Fruit fly (Drosophila melanogaster): Measurements from ENCODE around the gene CheA75a.

The CheA75a gene

dm6 chr3L:18251788-18252187 is at the start of gene CheA75a:
CheA75a (plus strand) TSS chr3L:18252088.
- no peak for TF ChIP-seq Pif1A (GFP tag; optimal IDR thresholded peaks at IDR 0.05)

dm6 chr3L:18203949-18204348 is 47.9 kb upstream of the CheA75a start:
- TF ChIP-seq Pif1B (GFP tag; optimal IDR thresholded peaks at IDR 0.05) (no peak), D1 (tag; optimal IDR thresholded peaks at IDR 0.05) (peak; percentile 50), CG34367 (tag; optimal IDR thresholded peaks at IDR 0.05) (peak; percentile 15), CG13204 (GFP tag; optimal IDR thresholded peaks at IDR 0.05) (no peak), CG17806 (tag; optimal IDR thresholded peaks at IDR 0.05) (peak; percentile 62), CG8159 (tag; optimal IDR thresholded peaks at IDR 0.05) (peak; percentile 70), CG14655 (GFP tag; optimal IDR thresholded peaks at IDR 0.05) (peak; percentile 13), CG9948 (tag; optimal IDR thresholded peaks at IDR 0.05) (peak; percentile 61), CG15710 (tag; optimal IDR thresholded peaks at IDR 0.05) (peak; percentile 50), EcR (GFP tag; optimal IDR thresholded peaks at IDR 0.05) (no peak)

dm6 chr3L:18204366-18204765 is 47.5 kb upstream of the CheA75a start:
- TF ChIP-seq CG9948 (tag; optimal IDR thresholded peaks at IDR 0.05) (no peak), EcR (GFP tag; optimal IDR thresholded peaks at IDR 0.05) (peak; percentile 1), CG10348 (GFP tag; IDR thresholded peaks at IDR 0.05) (no peak)

dm6 chr3L:18205516-18205915 is 46.4 kb upstream of the CheA75a start:
- TF ChIP-seq CG8301 (tag; optimal IDR thresholded peaks at IDR 0.05) (no peak), CG34367 (tag; optimal IDR thresholded peaks at IDR 0.05) (no peak), CG10348 (GFP tag; IDR thresholded peaks at IDR 0.05) (no peak), Ets98B (GFP tag; IDR thresholded peaks at IDR 0.05) (no peak), CG32121 (GFP tag; IDR thresholded peaks at IDR 0.05) (no peak), CG4496 (GFP tag; IDR thresholded peaks at IDR 0.05) (no peak), Pif1A (GFP tag; optimal IDR thresholded peaks at IDR 0.05) (no peak), CG9948 (tag; optimal IDR thresholded peaks at IDR 0.05) (no peak), EcR (GFP tag; optimal IDR thresholded peaks at IDR 0.05) (no peak)

dm6 chr3L:18212237-18212653 is 39.6 kb upstream of the CheA75a start:
- TF ChIP-seq CG9948 (tag; optimal IDR thresholded peaks at IDR 0.05) = peak; percentile 57
- peak; percentile 72 for TF ChIP-seq CG10348 (GFP tag; IDR thresholded peaks at IDR 0.05)
- TF ChIP-seq CG12605 (GFP tag; IDR thresholded peaks at IDR 0.05) = peak; percentile 79
- TF ChIP-seq Pif1A (GFP tag; optimal IDR thresholded peaks at IDR 0.05) = peak; percentile 81
- TF ChIP-seq CG4496 (GFP tag; IDR thresholded peaks at IDR 0.05) = peak; percentile 95
- no peak for TF ChIP-seq EcR (GFP tag; optimal IDR thresholded peaks at IDR 0.05)
- peak; percentile 92 for TF ChIP-seq CG32121 (GFP tag; IDR thresholded peaks at IDR 0.05)
- peak; percentile 59 for TF ChIP-seq CG15710 (tag; optimal IDR thresholded peaks at IDR 0.05)
- TF ChIP-seq Pif1B (GFP tag; optimal IDR thresholded peaks at IDR 0.05) = peak; percentile 75
- TF ChIP-seq CG13204 (GFP tag; optimal IDR thresholded peaks at IDR 0.05) = no peak
- TF ChIP-seq CG34367 (tag; optimal IDR thresholded peaks at IDR 0.05) = peak; percentile 46
- TF ChIP-seq CG8301 (tag; optimal IDR thresholded peaks at IDR 0.05) = peak; percentile 75
- peak; percentile 93 for TF ChIP-seq fd96Ca (GFP tag; IDR thresholded peaks at IDR 0.05)
- TF ChIP-seq Ets98B (GFP tag; IDR thresholded peaks at IDR 0.05) = peak; percentile 92
- peak; percentile 71 for TF ChIP-seq Snoo (tag; optimal IDR thresholded peaks at IDR 0.05)
- TF ChIP-seq rn (GFP tag; IDR thresholded peaks at IDR 0.05) = peak; percentile 66
- TF ChIP-seq D1 (tag; optimal IDR thresholded peaks at IDR 0.05) = no peak
- peak; percentile 76 for TF ChIP-seq CG14655 (GFP tag; optimal IDR thresholded peaks at IDR 0.05)
- peak; percentile 76 for TF ChIP-seq CG8159 (tag; optimal IDR thresholded peaks at IDR 0.05)
- TF ChIP-seq CG17806 (tag; optimal IDR thresholded peaks at IDR 0.05) = peak; percentile 65
- TF ChIP-seq gl (tag; optimal IDR thresholded peaks at IDR 0.05) = peak; percentile 10

dm6 chr3L:18213745-18214144 is 38.1 kb upstream of the CheA75a start:
- no peak for TF ChIP-seq CG15710 (tag; optimal IDR thresholded peaks at IDR 0.05)
- no peak for TF ChIP-seq CG12605 (GFP tag; IDR thresholded peaks at IDR 0.05)
- TF ChIP-seq CG8159 (tag; optimal IDR thresholded peaks at IDR 0.05) = peak; percentile 17
- TF ChIP-seq gl (tag; optimal IDR thresholded peaks at IDR 0.05) = peak; percentile 33
- peak; percentile 69 for TF ChIP-seq EcR (GFP tag; optimal IDR thresholded peaks at IDR 0.05)
- no peak for TF ChIP-seq CG17806 (tag; optimal IDR thresholded peaks at IDR 0.05)
- TF ChIP-seq CG32121 (GFP tag; IDR thresholded peaks at IDR 0.05) = no peak
- TF ChIP-seq CG13204 (GFP tag; optimal IDR thresholded peaks at IDR 0.05) = peak; percentile 6
- TF ChIP-seq CG9948 (tag; optimal IDR thresholded peaks at IDR 0.05) = no peak
- TF ChIP-seq rn (GFP tag; IDR thresholded peaks at IDR 0.05) = no peak
- TF ChIP-seq CG4496 (GFP tag; IDR thresholded peaks at IDR 0.05) = peak; percentile 57; the same call in 1 of the 3 replicates

- TF ChIP-seq CG34367 (tag; optimal IDR thresholded peaks at IDR 0.05) (peak; percentile 91), CG10348 (GFP tag; IDR thresholded peaks at IDR 0.05) (no peak), D1 (tag; optimal IDR thresholded peaks at IDR 0.05) (peak; percentile 90), Pif1B (GFP tag; optimal IDR thresholded peaks at IDR 0.05) (peak; percentile 84), CG8159 (tag; optimal IDR thresholded peaks at IDR 0.05) (peak; percentile 94), CG13204 (GFP tag; optimal IDR thresholded peaks at IDR 0.05) (peak; percentile 86), CG14655 (GFP tag; optimal IDR thresholded peaks at IDR 0.05) (peak; percentile 88), CG17806 (tag; optimal IDR thresholded peaks at IDR 0.05) (peak; percentile 93), CG12605 (GFP tag; IDR thresholded peaks at IDR 0.05) (peak; percentile 30; the same call in 1 of the 2 replicates), CG4496 (GFP tag; IDR thresholded peaks at IDR 0.05) (peak; percentile 79), CG9948 (tag; optimal IDR thresholded peaks at IDR 0.05) (peak; percentile 92), Ets98B (GFP tag; IDR thresholded peaks at IDR 0.05) (no peak), EcR (GFP tag; optimal IDR thresholded peaks at IDR 0.05) (peak; percentile 73), Snoo (tag; optimal IDR thresholded peaks at IDR 0.05) (peak; percentile 82), CG15710 (tag; optimal IDR thresholded peaks at IDR 0.05) (peak; percentile 93), gl (tag; optimal IDR thresholded peaks at IDR 0.05) (peak; percentile 89), Pif1A (GFP tag; optimal IDR thresholded peaks at IDR 0.05) (peak; percentile 89), CG8301 (tag; optimal IDR thresholded peaks at IDR 0.05) (peak; percentile 82), fd96Ca (GFP tag; IDR thresholded peaks at IDR 0.05) (peak; percentile 74; the same call in 2 of the 3 replicates), rn (GFP tag; IDR thresholded peaks at IDR 0.05) (0 out of 2 replicates have a peak, but pooled peaks have one; percentile 53), CG32121 (GFP tag; IDR thresholded peaks at IDR 0.05) (no peak)
These were observed 36.2 kb upstream of the CheA75a start for dm6 chr3L:18215669-18216068.

Data from whole organism, pupa.